Fruit fly (Drosophila melanogaster): ENCODE data around the gene Ect3.

The Ect3 gene

dm6 chr3R:11962739-11963214 lies 36.3 kb upstream of the Ect3 start, which contains the start of the genes CG3281 and aurA (continued):
- TF ChIP-seq CG16779 (GFP tag; IDR thresholded peaks at IDR 0.05) (no peak), Atf-2 (GFP tag; optimal IDR thresholded peaks at IDR 0.05) (peak; percentile 59), lov (optimal IDR thresholded peaks at IDR 0.05) (no peak), lov (GFP tag; IDR thresholded peaks at IDR 0.05) (no peak), Chrac-16 (GFP tag; optimal IDR thresholded peaks at IDR 0.05) (peak; percentile 83), ranshi (GFP tag; IDR thresholded peaks at IDR 0.05) (peak; percentile 25; the same call in 1 of the 2 replicates), CG13296 (GFP tag; optimal IDR thresholded peaks at IDR 0.05) (peak; percentile 51), ftz-f1 (GFP tag; optimal IDR thresholded peaks at IDR 0.05) (no peak), zfh1 (GFP tag; IDR thresholded peaks at IDR 0.05) (no peak), gem (tag; optimal IDR thresholded peaks at IDR 0.05) (peak; percentile 78), wdn (GFP tag; IDR thresholded peaks at IDR 0.05) (0 out of 2 replicates have a peak, but pooled peaks have one; percentile 46), ase (GFP tag; IDR thresholded peaks at IDR 0.05) (peak; percentile 32; the same call in 1 of the 3 replicates), sens-2 (GFP tag; IDR thresholded peaks at IDR 0.05) (no peak), en (GFP tag; optimal IDR thresholded peaks at IDR 0.05) (no peak), usp (GFP tag; optimal IDR thresholded peaks at IDR 0.05) (no peak), CG12236 (GFP tag; optimal IDR thresholded peaks at IDR 0.05) (peak; percentile 20), CG6254 (GFP tag; optimal IDR thresholded peaks at IDR 0.05) (no peak), wor (GFP tag; IDR thresholded peaks at IDR 0.05) (peak; percentile 16; the same call in 1 of the 2 replicates), CG3995 (GFP tag; optimal IDR thresholded peaks at IDR 0.05) (peak; percentile 99), Dad (GFP tag; optimal IDR thresholded peaks at IDR 0.05) (peak; percentile 71), CG5953 (GFP tag; IDR thresholded peaks at IDR 0.05) (no peak), CG14860 (GFP tag; IDR thresholded peaks at IDR 0.05; ENCODE audit: partially characterized antibody) (peak; percentile 96), Atf3 (GFP tag; optimal IDR thresholded peaks at IDR 0.05) (peak; percentile 49), her (GFP tag; optimal IDR thresholded peaks at IDR 0.05) (peak; percentile 50), CG1832 (GFP tag; optimal IDR thresholded peaks at IDR 0.05) (no peak), ac (GFP tag; optimal IDR thresholded peaks at IDR 0.05) (no peak), CG9437 (GFP tag; optimal IDR thresholded peaks at IDR 0.05) (peak; percentile 9), CG17829 (tag; optimal IDR thresholded peaks at IDR 0.05) (peak; percentile 76), Fer3 (tag; optimal IDR thresholded peaks at IDR 0.05) (peak; percentile 47), exex (tag; optimal IDR thresholded peaks at IDR 0.05) (no peak), E2f2 (GFP tag; IDR thresholded peaks at IDR 0.05) (peak; percentile 89), NC2β (GFP tag; optimal IDR thresholded peaks at IDR 0.05) (peak; percentile 76), Dip3 (GFP tag; optimal IDR thresholded peaks at IDR 0.05) (peak; percentile 65), slou (GFP tag; optimal IDR thresholded peaks at IDR 0.05) (peak; percentile 76), CG15479 (GFP tag; optimal IDR thresholded peaks at IDR 0.05) (no peak), Lpt (GFP tag; optimal IDR thresholded peaks at IDR 0.05) (no peak), CG12219 (GFP tag; optimal IDR thresholded peaks at IDR 0.05) (no peak), Tbp (GFP tag; optimal IDR thresholded peaks at IDR 0.05) (peak; percentile 25), CG18476 (GFP tag; optimal IDR thresholded peaks at IDR 0.05) (peak; percentile 53), HLH4C (GFP tag; IDR thresholded peaks at IDR 0.05; ENCODE audit: partially characterized antibody) (peak; percentile 93), CG10147 (GFP tag; optimal IDR thresholded peaks at IDR 0.05) (peak; percentile 71), fu2 (GFP tag; optimal IDR thresholded peaks at IDR 0.05) (peak; percentile 76), Sry-β (GFP tag; optimal IDR thresholded peaks at IDR 0.05) (peak; percentile 88), CG17612 (GFP tag; IDR thresholded peaks at IDR 0.05) (no peak), CG10431 (GFP tag; optimal IDR thresholded peaks at IDR 0.05) (no peak), maf-S (GFP tag; optimal IDR thresholded peaks at IDR 0.05) (peak; percentile 71), CG12659 (GFP tag; optimal IDR thresholded peaks at IDR 0.05) (peak; percentile 88), CG10959 (GFP tag; IDR thresholded peaks at IDR 0.05) (no peak), CG6813 (GFP tag; optimal IDR thresholded peaks at IDR 0.05) (no peak), slbo (GFP tag; IDR thresholded peaks at IDR 0.05) (peak; percentile 77; the same call in 1 of the 2 replicates), CG11723 (GFP tag; optimal IDR thresholded peaks at IDR 0.05) (peak; percentile 35), Sin3A (optimal IDR thresholded peaks at IDR 0.05) (peak; percentile 90)

Data from whole organism, embryonic.